Worm (Caenorhabditis elegans) whole organism, mixed stage, embryonic: ENCODE results near the gene W01B6.5.

Source experiments
- elt-1 ChIP-seq: sonication (generic microtip); optimal IDR thresholded peaks from 2 replicates; lab custom pipeline; 2017; ENCODE audit warnings: missing genetic modification characterization, mild to moderate bottlenecking, missing compliant biosample characterization, antibody characterized with exemption, moderate library complexity, borderline replicate concordance; ENCODE audit not compliant: insufficient read depth
- elt-3 ChIP-seq: fragments of 150-350 bp; optimal IDR thresholded peaks from 2 replicates; lab custom pipeline; 2014; ENCODE audit warnings: missing biosample characterization, missing genetic modification characterization
- lin-13 ChIP-seq: fragments of 150-350 bp; optimal IDR thresholded peaks from 2 replicates; lab custom pipeline; 2014; ENCODE audit warnings: missing biosample characterization, missing genetic modification characterization
- lsy-2 ChIP-seq: fragments of 150-350 bp; optimal IDR thresholded peaks from 2 replicates; lab custom pipeline; 2014; ENCODE audit warnings: missing biosample characterization, missing genetic modification characterization
- mep-1 ChIP-seq: fragments of 150-350 bp; optimal IDR thresholded peaks from 2 replicates; lab custom pipeline; 2017; ENCODE audit warnings: missing biosample characterization, missing genetic modification reagents, missing genetic modification characterization, inconsistent platforms
- unc-39 ChIP-seq: fragments of 150-350 bp; optimal IDR thresholded peaks from 2 replicates; lab custom pipeline; 2014; ENCODE audit warnings: missing biosample characterization, missing genetic modification characterization

DNA sequence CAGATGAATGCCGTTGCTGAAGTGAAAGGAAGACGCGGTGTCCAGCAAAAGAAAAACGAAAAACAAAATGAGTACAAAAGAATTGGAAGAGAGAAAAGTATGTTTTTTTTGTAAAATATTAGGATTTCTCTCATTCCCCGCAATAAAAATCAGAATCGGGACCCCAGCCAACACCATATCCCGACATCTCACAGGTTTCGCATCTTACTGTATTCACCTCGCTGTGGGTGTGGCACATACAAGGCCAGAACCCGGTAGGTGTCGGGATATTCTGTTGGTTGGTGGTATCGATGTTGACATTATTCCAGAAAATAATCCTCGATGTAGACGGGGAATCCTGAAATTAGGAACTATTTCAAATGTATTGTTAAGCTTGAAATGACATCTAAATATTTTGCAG, 40.8 kb downstream of the W01B6.5 start:
- TF ChIP-seq elt-3 (no peak), elt-1 (tag; lab: Kevin White, UChicago) (no peak), mep-1 (tag; lab: Kevin White, UChicago) (no peak), lsy-2 (tag; lab: Kevin White, UChicago) (no peak), unc-39 (no peak), lin-13 (no peak)
